Worm (Caenorhabditis elegans): ENCODE data around the gene C12D5.10.
"Not testable (repeated sequence)": the region's sequence is repeated elsewhere in the genome, so short reads cannot be mapped to it uniquely, and the experiment has no call there.

Gene C12D5.10

ce11 chrV:7705316-7705715 lies 12.0 kb upstream of the C12D5.10 start, which contains the start of gene srw-3:
Gene srw-3, plus strand, starts transcription at chrV:7705616.
- no peak for TF ChIP-seq sdc-2 (tag; optimal IDR thresholded peaks at IDR 0.05)
- TF ChIP-seq sox-2 (GFP tag; IDR thresholded peaks at IDR 0.05), result no peak
- no peak for TF ChIP-seq ceh-6 (GFP tag; optimal IDR thresholded peaks at IDR 0.05)
- no peak for TF ChIP-seq nfya-1 (tag; optimal IDR thresholded peaks at IDR 0.05)
- no peak for TF ChIP-seq ceh-45 (GFP tag; IDR thresholded peaks at IDR 0.05)
- no peak for TF ChIP-seq hlh-13 (GFP tag; optimal IDR thresholded peaks at IDR 0.05)
- no peak for TF ChIP-seq unc-86 (tag; optimal IDR thresholded peaks at IDR 0.05)
- TF ChIP-seq pag-3 (tag; optimal IDR thresholded peaks at IDR 0.05; ENCODE audit: borderline replicate concordance), result no peak
- TF ChIP-seq ceh-48 (tag; optimal IDR thresholded peaks at IDR 0.05), result no peak
- TF ChIP-seq hlh-15 (tag; optimal IDR thresholded peaks at IDR 0.05), result no peak
- TF ChIP-seq pha-2 (tag; optimal IDR thresholded peaks at IDR 0.05), result no peak
- no peak for TF ChIP-seq pqm-1 (tag; optimal IDR thresholded peaks at IDR 0.05)
- TF ChIP-seq hlh-6 (tag; optimal IDR thresholded peaks at IDR 0.05), result no peak

DNA sequence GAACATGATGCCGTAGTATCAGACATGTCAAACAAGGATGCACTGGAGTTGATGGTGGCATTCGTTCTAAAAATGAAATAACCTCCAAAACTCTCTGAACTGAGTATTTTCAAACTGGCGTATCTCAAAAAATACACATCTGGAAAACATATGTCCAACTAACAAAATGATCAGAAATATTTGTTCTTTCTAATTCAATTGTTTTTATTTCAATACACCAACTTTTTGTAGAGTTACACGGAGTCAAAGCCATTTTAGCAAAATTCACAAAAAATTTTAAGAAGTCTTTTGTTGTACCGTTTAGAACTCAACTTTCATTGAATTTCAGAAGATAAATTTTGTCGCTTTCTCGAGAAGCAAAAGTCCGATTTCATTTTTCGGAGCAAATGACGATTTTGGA lies 10.2 kb upstream of the C12D5.10 start, which contains the start of gene srsx-40:
srsx-40 (minus strand) TSS at position 101 of the 400 bp plus-strand sequence.
- not testable (repeated sequence) for TF ChIP-seq pha-4 (tag; optimal IDR thresholded peaks at IDR 0.05); fkh-6 (tag; optimal IDR thresholded peaks at IDR 0.05); hlh-30 (tag; optimal IDR thresholded peaks at IDR 0.05; ENCODE audit: insufficient read depth)

DNA sequence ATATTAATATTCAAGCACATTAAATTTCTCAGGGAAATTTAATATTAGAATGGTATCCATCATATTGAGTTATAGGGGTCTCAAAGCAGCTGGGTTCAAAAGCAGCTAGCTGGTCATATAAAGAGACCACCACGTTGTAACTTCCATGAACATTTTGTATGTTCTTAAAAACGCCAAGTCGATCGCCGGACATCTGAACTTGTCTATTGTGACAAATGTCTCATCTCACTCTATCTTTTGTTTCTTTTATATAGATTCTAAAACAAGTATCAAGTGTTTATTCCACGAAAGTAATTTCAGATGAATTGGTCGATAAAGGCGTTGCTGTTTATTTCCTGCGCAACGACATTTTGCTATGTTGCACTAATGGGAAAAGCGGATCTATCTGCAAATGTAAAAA lies 3.5 kb upstream of the C12D5.10 start, which contains the start of gene ZK105.3:
ZK105.3 (plus strand) TSS at position 301 of the 400 bp plus-strand sequence.
- TF ChIP-seq nhr-232 (tag; optimal IDR thresholded peaks at IDR 0.05) (no peak), ceh-2 (tag; optimal IDR thresholded peaks at IDR 0.05) (no peak), tbx-7 (tag; optimal IDR thresholded peaks at IDR 0.05) (no peak), ceh-34 (tag; optimal IDR thresholded peaks at IDR 0.05) (no peak), fax-1 (tag; optimal IDR thresholded peaks at IDR 0.05) (no peak), ceh-22 (tag; optimal IDR thresholded peaks at IDR 0.05) (no peak), ets-4 (tag; optimal IDR thresholded peaks at IDR 0.05) (no peak), unc-55 (GFP tag; optimal IDR thresholded peaks at IDR 0.05) (no peak), unc-42 (tag; optimal IDR thresholded peaks at IDR 0.05) (no peak), pros-1 (tag; optimal IDR thresholded peaks at IDR 0.05) (no peak), unc-3 (GFP tag; conservative IDR thresholded peaks at IDR 0.05) (no peak), unc-3 (tag; optimal IDR thresholded peaks at IDR 0.05) (no peak), lin-11 (tag; optimal IDR thresholded peaks at IDR 0.05) (no peak), ceh-19 (GFP tag; optimal IDR thresholded peaks at IDR 0.05) (no peak)

ce11 chrV:7690637-7691036 lies 2.7 kb downstream of the C12D5.10 start:
- TF ChIP-seq unc-3 (GFP tag; conservative IDR thresholded peaks at IDR 0.05), result no peak
- no peak for TF ChIP-seq unc-3 (tag; optimal IDR thresholded peaks at IDR 0.05)
- TF ChIP-seq pat-9 (tag; optimal IDR thresholded peaks at IDR 0.05), result no peak
- TF ChIP-seq lin-11 (tag; optimal IDR thresholded peaks at IDR 0.05), result no peak
- no peak for TF ChIP-seq pha-4 (tag; optimal IDR thresholded peaks at IDR 0.05)
- no peak for TF ChIP-seq F13H6.1 (tag; optimal IDR thresholded peaks at IDR 0.05)
- no peak for TF ChIP-seq ceh-24 (tag; optimal IDR thresholded peaks at IDR 0.05)
- TF ChIP-seq K02D7.2 (tag; optimal IDR thresholded peaks at IDR 0.05), result no peak
- no peak for TF ChIP-seq npax-4 (tag; optimal IDR thresholded peaks at IDR 0.05)
- TF ChIP-seq fax-1 (tag; optimal IDR thresholded peaks at IDR 0.05), result no peak
- no peak for TF ChIP-seq K09A11.1 (tag; optimal IDR thresholded peaks at IDR 0.05; ENCODE audit: insufficient read depth)
- no peak for TF ChIP-seq C38D4.7 (GFP tag; optimal IDR thresholded peaks at IDR 0.05)
- no peak for TF ChIP-seq ztf-16 (tag; optimal IDR thresholded peaks at IDR 0.05)
- no peak for TF ChIP-seq nhr-11 (tag; optimal IDR thresholded peaks at IDR 0.05)
- TF ChIP-seq syd-9 (tag; optimal IDR thresholded peaks at IDR 0.05), result no peak
- no peak for TF ChIP-seq ttx-3 (tag; optimal IDR thresholded peaks at IDR 0.05)
- no peak for TF ChIP-seq unc-86 (tag; optimal IDR thresholded peaks at IDR 0.05)
- no peak for TF ChIP-seq ceh-34 (tag; optimal IDR thresholded peaks at IDR 0.05)
